Fruit fly (Drosophila melanogaster): Measurements from ENCODE around the gene hook.

DNA sequence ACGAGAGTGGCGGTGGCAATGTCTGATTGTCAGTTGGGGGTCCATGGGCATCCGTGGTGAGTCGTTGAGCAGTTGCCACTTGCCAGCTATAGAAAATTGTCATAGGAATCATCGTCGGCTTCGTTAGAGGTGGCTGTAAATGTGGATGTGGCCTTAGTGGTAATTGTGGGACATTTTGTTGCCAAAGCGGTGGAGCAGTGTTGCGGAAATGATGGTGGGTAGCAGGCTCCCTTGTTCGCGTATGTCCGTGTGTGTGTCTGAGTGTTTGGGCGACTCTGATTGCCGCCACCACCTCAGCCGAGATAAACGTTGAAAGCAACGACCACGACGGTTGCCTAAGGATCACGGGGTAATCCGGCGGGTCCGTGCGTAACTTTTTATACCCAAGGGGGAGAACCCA, 16.2 kb downstream of the hook start:
- TF ChIP-seq CG5204 (GFP tag; optimal IDR thresholded peaks at IDR 0.05) (no peak), Mnt (GFP tag; optimal IDR thresholded peaks at IDR 0.05) (no peak), CG7045 (GFP tag; optimal IDR thresholded peaks at IDR 0.05) (no peak), CG12768 (GFP tag; optimal IDR thresholded peaks at IDR 0.05) (no peak), Crg-1 (GFP tag; optimal IDR thresholded peaks at IDR 0.05) (no peak), Clk (GFP tag; optimal IDR thresholded peaks at IDR 0.05) (no peak), bab1 (GFP tag; optimal IDR thresholded peaks at IDR 0.05) (no peak), CG11617 (GFP tag; optimal IDR thresholded peaks at IDR 0.05) (no peak), CG1620 (GFP tag; optimal IDR thresholded peaks at IDR 0.05) (no peak), cic (GFP tag; optimal IDR thresholded peaks at IDR 0.05) (no peak), CG33017 (tag; optimal IDR thresholded peaks at IDR 0.05) (no peak), kay (GFP tag; ENCODE audit: borderline replicate concordance) (no peak)
